Fruit fly (Drosophila melanogaster): ENCODE data around the gene dnt.

dnt gene

dm6 chr2L:19370046-19370445, 7.0 kb upstream of the dnt start, which contains the start of gene CG17349 (continued):
- peak; percentile 66 for TF ChIP-seq ATbp (GFP tag; optimal IDR thresholded peaks at IDR 0.05)
- peak; percentile 3 for TF ChIP-seq CG9727 (GFP tag; optimal IDR thresholded peaks at IDR 0.05)
- no peak for TF ChIP-seq Xbp1 (GFP tag; optimal IDR thresholded peaks at IDR 0.05)
- no peak for TF ChIP-seq CG4820 (GFP tag; optimal IDR thresholded peaks at IDR 0.05)
- no peak for TF ChIP-seq CG14050 (GFP tag; IDR thresholded peaks at IDR 0.05)
- TF ChIP-seq chif (GFP tag; optimal IDR thresholded peaks at IDR 0.05) = no peak
- TF ChIP-seq CG12155 (GFP tag; optimal IDR thresholded peaks at IDR 0.05) = no peak
- no peak for TF ChIP-seq ttk (GFP tag; IDR thresholded peaks at IDR 0.05)
- TF ChIP-seq HHEX (GFP tag; optimal IDR thresholded peaks at IDR 0.05) = no peak
- TF ChIP-seq dmrt11E (tag; optimal IDR thresholded peaks at IDR 0.05) = peak; percentile 60
- peak; percentile 3 for TF ChIP-seq trem (tag; optimal IDR thresholded peaks at IDR 0.05)

- no peak for TF ChIP-seq CG8478 (optimal IDR thresholded peaks at IDR 0.05)
- TF ChIP-seq Hr39 (optimal IDR thresholded peaks at IDR 0.05) = peak; percentile 73
Measured at dm6 chr2L:19366730-19367129, 3.7 kb upstream of the dnt start.

- no peak for TF ChIP-seq luna (GFP tag; optimal IDR thresholded peaks at IDR 0.05)
- no peak for TF ChIP-seq CG18764 (GFP tag; optimal IDR thresholded peaks at IDR 0.05)
- TF ChIP-seq bsh (GFP tag; optimal IDR thresholded peaks at IDR 0.05) = peak in 1 of 2 experiments; percentile 0
- no peak for TF ChIP-seq MBD-R2 (GFP tag; IDR thresholded peaks at IDR 0.05)
- no peak for TF ChIP-seq CG7372 (GFP tag; IDR thresholded peaks at IDR 0.05)
- TF ChIP-seq Abd-B (GFP tag; optimal IDR thresholded peaks at IDR 0.05) = no peak
- TF ChIP-seq H2.0 (GFP tag; IDR thresholded peaks at IDR 0.05) = 0 out of 2 replicates have a peak, but pooled peaks have one; percentile 15
- no peak for TF ChIP-seq Jarid2 (GFP tag; optimal IDR thresholded peaks at IDR 0.05)
- peak; percentile 41 for TF ChIP-seq Ets65A (GFP tag)
- no peak for TF ChIP-seq hkb (optimal IDR thresholded peaks at IDR 0.05)
- no peak for TF ChIP-seq hkb (GFP tag; IDR thresholded peaks at IDR 0.05)
- TF ChIP-seq gem (tag; optimal IDR thresholded peaks at IDR 0.05) = peak; percentile 21
- TF ChIP-seq CG13424 (tag; optimal IDR thresholded peaks at IDR 0.05) = no peak
- TF ChIP-seq Med (GFP tag) = peak; percentile 57
- no peak for TF ChIP-seq gfzf (GFP tag; optimal IDR thresholded peaks at IDR 0.05)
- TF ChIP-seq CG9437 (GFP tag; optimal IDR thresholded peaks at IDR 0.05) = no peak
- no peak for TF ChIP-seq Bteb2 (GFP tag; optimal IDR thresholded peaks at IDR 0.05)
- peak in 1 of 2 experiments; percentile 63 for TF ChIP-seq Pdp1 (GFP tag; optimal IDR thresholded peaks at IDR 0.05)
- no peak for TF ChIP-seq GATAe (GFP tag; conservative IDR thresholded peaks at IDR 0.05)
- TF ChIP-seq pan (optimal IDR thresholded peaks at IDR 0.05) = no peak
- no peak for TF ChIP-seq pan (GFP tag; optimal IDR thresholded peaks at IDR 0.05 in 1 of 2, IDR thresholded peaks at IDR 0.05 in 1 of 2)
- TF ChIP-seq CG17385 (GFP tag; optimal IDR thresholded peaks at IDR 0.05) = no peak
- no peak for TF ChIP-seq emc (GFP tag; optimal IDR thresholded peaks at IDR 0.05)
- TF ChIP-seq dimm (GFP tag; IDR thresholded peaks at IDR 0.05) = no peak
- no peak for TF ChIP-seq chn (GFP tag; optimal IDR thresholded peaks at IDR 0.05)
- no peak for TF ChIP-seq CG6765 (GFP tag; optimal IDR thresholded peaks at IDR 0.05)
- no peak for TF ChIP-seq caup (GFP tag; optimal IDR thresholded peaks at IDR 0.05; ENCODE audit: severe bottlenecking)
- no peak for TF ChIP-seq her (GFP tag; optimal IDR thresholded peaks at IDR 0.05)
- 0 out of 3 replicates have a peak, but pooled peaks have one; percentile 16 for TF ChIP-seq row (GFP tag; IDR thresholded peaks at IDR 0.05)
- no peak for TF ChIP-seq kay (GFP tag; optimal IDR thresholded peaks at IDR 0.05)
- no peak for TF ChIP-seq lov (optimal IDR thresholded peaks at IDR 0.05)
- TF ChIP-seq lov (GFP tag; IDR thresholded peaks at IDR 0.05) = no peak
Measured at dm6 chr2L:19366301-19366700, 3.3 kb upstream of the dnt start.

All from whole organism, embryonic.